Fruit fly (Drosophila melanogaster) whole organism, embryonic: Measurements from ENCODE around the gene mRpS35.

Experiments used
- Blimp-1 ChIP-seq: fragments of 200-800 bp; sonication (Bioruptor generic); optimal IDR thresholded peaks from 3 replicates; lab custom pipeline; 2018; ENCODE audit warnings: missing biosample characterization, missing genetic modification characterization, mild to moderate bottlenecking, moderate library complexity, missing genetic modification reagents
- CG11695 ChIP-seq: fragments of 200-800 bp; sonication (Bioruptor generic); IDR thresholded peaks from 3 replicates; pipeline ENCODE4 v1.3.6; 2022; ENCODE audit warnings: missing biosample characterization, missing genetic modification characterization
- CG1233 ChIP-seq: fragments of 200-800 bp; sonication (Bioruptor generic); optimal IDR thresholded peaks from 4 replicates; lab custom pipeline; 2018; ENCODE audit warnings: missing biosample characterization, mild to moderate bottlenecking, missing genetic modification characterization
- CG13287 ChIP-seq: fragments of 200-800 bp; sonication (Bioruptor generic); IDR thresholded peaks from 2 replicates; pipeline ENCODE4 v1.3.6; 2022; ENCODE audit warnings: missing biosample characterization, missing genetic modification characterization; ENCODE audit not compliant: partially characterized antibody
- CG14965 ChIP-seq: fragments of 200-800 bp; sonication (Bioruptor generic); optimal IDR thresholded peaks from 2 replicates; lab custom pipeline; 2016; ENCODE audit warnings: missing biosample characterization, missing genetic modification characterization, borderline replicate concordance
- CG15479 ChIP-seq: fragments of 200-800 bp; sonication (Bioruptor generic); optimal IDR thresholded peaks from 3 replicates; lab custom pipeline; 2019; ENCODE audit warnings: missing biosample characterization, mild to moderate bottlenecking, missing genetic modification characterization, moderate library complexity
- CG17359 ChIP-seq: fragments of 200-800 bp; sonication (Bioruptor generic); optimal IDR thresholded peaks from 3 replicates; lab custom pipeline; 2018; ENCODE audit warnings: missing biosample characterization, mild to moderate bottlenecking, missing genetic modification characterization, moderate library complexity
- CG17829 ChIP-seq: fragments of 200-800 bp; optimal IDR thresholded peaks from 2 replicates; lab custom pipeline; 2019; ENCODE audit warnings: missing biosample characterization, mild to moderate bottlenecking, missing genetic modification characterization, moderate library complexity
- CG17912 ChIP-seq: fragments of 200-800 bp; sonication (Bioruptor generic); optimal IDR thresholded peaks from 2 replicates; lab custom pipeline; 2018; ENCODE audit warnings: missing biosample characterization, mild to moderate bottlenecking, missing genetic modification characterization
- CG1832 ChIP-seq: fragments of 200-800 bp; sonication (Bioruptor generic); optimal IDR thresholded peaks from 2 replicates; lab custom pipeline; 2017; ENCODE audit warnings: missing biosample characterization, mild to moderate bottlenecking, missing genetic modification characterization, inconsistent platforms
- CG3847 ChIP-seq: fragments of 200-800 bp; sonication (Bioruptor generic); IDR thresholded peaks from 2 replicates; pipeline ENCODE4 v1.3.6; 2022; ENCODE audit warnings: missing biosample characterization, missing genetic modification characterization
- CG4854 ChIP-seq: fragments of 200-800 bp; sonication (Bioruptor generic); optimal IDR thresholded peaks from 2 replicates; lab custom pipeline; 2016; ENCODE audit warnings: missing biosample characterization, missing genetic modification characterization, inconsistent platforms
- CG6272 ChIP-seq: fragments of 200-800 bp; sonication (Bioruptor generic); IDR thresholded peaks from 2 replicates; pipeline ENCODE4 v1.3.6; 2022; ENCODE audit warnings: missing biosample characterization, missing genetic modification characterization
- CG7271 ChIP-seq: fragments of 200-800 bp; sonication (Bioruptor generic); optimal IDR thresholded peaks from 2 replicates; lab custom pipeline; 2018; ENCODE audit warnings: missing biosample characterization, mild to moderate bottlenecking, missing genetic modification characterization, moderate library complexity
- CG8281 ChIP-seq: fragments of 200-800 bp; sonication (Bioruptor generic); optimal IDR thresholded peaks from 2 replicates; lab custom pipeline; 2018; ENCODE audit warnings: missing biosample characterization, mild to moderate bottlenecking, missing genetic modification characterization, moderate library complexity
- CG8290 ChIP-seq, 3 experiments: fragments of 200-800 bp; sonication (Bioruptor generic); optimal IDR thresholded peaks; 2 replicates each; lab custom pipeline; 2016 to 2019; ENCODE audit warnings: missing biosample characterization in 3 of 3, missing genetic modification characterization in 3 of 3, mild to moderate bottlenecking in 2 of 3, moderate library complexity in 1 of 3
- CG8359 ChIP-seq: fragments of 200-800 bp; sonication (Bioruptor generic); optimal IDR thresholded peaks from 2 replicates; lab custom pipeline; 2017; ENCODE audit warnings: missing biosample characterization, mild to moderate bottlenecking, missing genetic modification characterization, borderline replicate concordance
- CG9932 ChIP-seq: fragments of 200-800 bp; sonication (Bioruptor generic); IDR thresholded peaks from 2 replicates; pipeline ENCODE4 v1.3.6; 2022; ENCODE audit warnings: missing biosample characterization, missing genetic modification characterization
- Doc3 ChIP-seq: fragments of 200-800 bp; sonication (Bioruptor generic); IDR thresholded peaks from 3 replicates; pipeline ENCODE4 v1.3.6; 2022; ENCODE audit warnings: missing biosample characterization, missing genetic modification characterization; ENCODE audit not compliant: partially characterized antibody
- Dp ChIP-seq: fragments of 200-800 bp; sonication (Bioruptor generic); optimal IDR thresholded peaks from 2 replicates; lab custom pipeline; 2018; ENCODE audit warnings: missing biosample characterization, mild to moderate bottlenecking, missing genetic modification characterization, moderate library complexity
- E2f1 ChIP-seq: fragments of 200-800 bp; sonication (Bioruptor generic); IDR thresholded peaks from 2 replicates; pipeline ENCODE4 v1.3.6; 2022; ENCODE audit warnings: missing biosample characterization, missing genetic modification characterization
- Gsc ChIP-seq: fragments of 200-800 bp; sonication (Bioruptor generic); IDR thresholded peaks from 2 replicates; pipeline ENCODE4 v1.3.6; 2022; ENCODE audit warnings: missing biosample characterization, missing genetic modification characterization
- Gug ChIP-seq: fragments of 200-800 bp; sonication (Bioruptor generic); IDR thresholded peaks from 4 replicates; pipeline ENCODE4 v1.3.6; 2022; ENCODE audit warnings: missing biosample characterization, missing genetic modification characterization
- Hr78 ChIP-seq, 2 experiments: fragments of 200-800 bp in 1 of 2; fragments of >200 bp in 1 of 2; sonication (Bioruptor generic) in 1 of 2; optimal IDR thresholded peaks; 2 replicates each; lab custom pipeline; 2017 to 2019; ENCODE audit warnings: missing biosample characterization in 2 of 2, missing genetic modification characterization in 2 of 2, mild to moderate bottlenecking in 1 of 2, moderate library complexity in 1 of 2
- Jarid2 ChIP-seq: fragments of 200-800 bp; sonication (Bioruptor generic); optimal IDR thresholded peaks from 3 replicates; lab custom pipeline; 2017; ENCODE audit warnings: mild to moderate bottlenecking, missing biosample characterization, missing genetic modification reagents, missing genetic modification characterization
- Meics ChIP-seq: fragments of 200-800 bp; sonication (Bioruptor generic); optimal IDR thresholded peaks from 2 replicates; lab custom pipeline; 2017; ENCODE audit warnings: missing biosample characterization, mild to moderate bottlenecking, missing genetic modification characterization
- NfI ChIP-seq: fragments of 200-800 bp; sonication (Bioruptor generic); optimal IDR thresholded peaks from 3 replicates; lab custom pipeline; 2018; ENCODE audit warnings: missing biosample characterization, mild to moderate bottlenecking, missing genetic modification characterization, moderate library complexity
- Scr ChIP-seq: fragments of 200-800 bp; sonication (Bioruptor generic); IDR thresholded peaks from 2 replicates; pipeline ENCODE4 v1.3.6; 2022; ENCODE audit warnings: missing biosample characterization, missing genetic modification characterization; ENCODE audit not compliant: partially characterized antibody
- Stat92E ChIP-seq, 3 experiments: fragments of >200 bp in 2 of 3; fragments of 200-800 bp in 1 of 3; sonication (Bioruptor generic) in 1 of 3; optimal IDR thresholded peaks; 2 replicates each; lab custom pipeline; 2017 to 2019; ENCODE audit warnings: missing biosample characterization in 3 of 3, missing genetic modification characterization in 3 of 3, mild to moderate bottlenecking in 1 of 3, moderate library complexity in 1 of 3
- bbx ChIP-seq: fragments of 200-800 bp; sonication (Bioruptor generic); IDR thresholded peaks from 2 replicates; pipeline ENCODE4 v1.3.6; 2022; ENCODE audit warnings: missing biosample characterization, missing genetic modification characterization; ENCODE audit not compliant: partially characterized antibody
- bcd ChIP-seq: fragments of 200-800 bp; sonication (Bioruptor generic); optimal IDR thresholded peaks from 2 replicates; lab custom pipeline; 2017; ENCODE audit warnings: missing biosample characterization, mild to moderate bottlenecking, missing genetic modification characterization
- cwo ChIP-seq: fragments of 200-800 bp; sonication (Bioruptor generic); optimal IDR thresholded peaks from 3 replicates; lab custom pipeline; 2017; ENCODE audit warnings: missing biosample characterization, missing genetic modification characterization, mild to moderate bottlenecking, moderate library complexity, missing genetic modification reagents
- dan ChIP-seq: fragments of 200-800 bp; sonication (Bioruptor generic); IDR thresholded peaks from 2 replicates; pipeline ENCODE4 v1.3.6; 2022; ENCODE audit warnings: missing biosample characterization, missing genetic modification characterization
- dm ChIP-seq: fragments of 200-800 bp; sonication (Bioruptor generic); optimal IDR thresholded peaks from 3 replicates; lab custom pipeline; 2016; ENCODE audit warnings: missing biosample characterization, missing genetic modification characterization
- gcm ChIP-seq: fragments of 200-800 bp; sonication (Bioruptor generic); optimal IDR thresholded peaks from 2 replicates; lab custom pipeline; 2019; ENCODE audit warnings: missing biosample characterization, mild to moderate bottlenecking, missing genetic modification characterization, moderate library complexity
- hbn ChIP-seq: fragments of 200-800 bp; sonication (Bioruptor generic); IDR thresholded peaks from 2 replicates; pipeline ENCODE4 v1.3.6; 2022; ENCODE audit warnings: missing biosample characterization, missing genetic modification characterization; ENCODE audit not compliant: partially characterized antibody
- ind ChIP-seq: fragments of 200-800 bp; sonication (Bioruptor generic); optimal IDR thresholded peaks from 3 replicates; lab custom pipeline; 2016; ENCODE audit warnings: missing biosample characterization, missing genetic modification characterization
- ken ChIP-seq: fragments of 200-800 bp; sonication (Bioruptor generic); IDR thresholded peaks from 3 replicates; pipeline ENCODE4 v1.3.6; 2022; ENCODE audit warnings: missing biosample characterization, missing genetic modification characterization
- kni ChIP-seq: fragments of 200-800 bp; sonication (Bioruptor generic); optimal IDR thresholded peaks from 3 replicates; lab custom pipeline; 2017; ENCODE audit warnings: mild to moderate bottlenecking, missing biosample characterization, missing genetic modification reagents, missing genetic modification characterization
- lmd ChIP-seq: fragments of 200-800 bp; sonication (Bioruptor generic); IDR thresholded peaks from 2 replicates; pipeline ENCODE4 v1.3.6; 2022; ENCODE audit warnings: missing biosample characterization, missing genetic modification characterization
- nom ChIP-seq: fragments of 200-800 bp; sonication (Bioruptor generic); optimal IDR thresholded peaks from 2 replicates; lab custom pipeline; 2017; ENCODE audit warnings: missing biosample characterization, missing genetic modification characterization, mild to moderate bottlenecking, moderate library complexity, missing genetic modification reagents
- oc ChIP-seq: fragments of 200-800 bp; sonication (Bioruptor generic); optimal IDR thresholded peaks from 2 replicates; lab custom pipeline; 2018; ENCODE audit warnings: missing biosample characterization, mild to moderate bottlenecking, missing genetic modification characterization, moderate library complexity
- pita ChIP-seq: fragments of 200-800 bp; sonication (Bioruptor generic); optimal IDR thresholded peaks from 2 replicates; lab custom pipeline; 2017; ENCODE audit warnings: missing biosample characterization, mild to moderate bottlenecking, missing genetic modification characterization
- ranshi ChIP-seq: fragments of 200-800 bp; sonication (Bioruptor generic); IDR thresholded peaks from 2 replicates; pipeline ENCODE4 v1.3.6; 2022; ENCODE audit warnings: missing biosample characterization, missing genetic modification characterization
- ro ChIP-seq: fragments of 200-800 bp; sonication (Bioruptor generic); IDR thresholded peaks from 2 replicates; pipeline ENCODE4 v1.3.6; 2022; ENCODE audit warnings: missing biosample characterization, missing genetic modification characterization
- tgo ChIP-seq: fragments of 200-800 bp; sonication (Bioruptor generic); IDR thresholded peaks from 3 replicates; pipeline ENCODE4 v1.3.6; 2022; ENCODE audit warnings: missing biosample characterization, missing genetic modification characterization
- tio ChIP-seq: fragments of 200-800 bp; sonication (Bioruptor generic); optimal IDR thresholded peaks from 2 replicates; lab custom pipeline; 2017; ENCODE audit warnings: missing biosample characterization, missing genetic modification characterization, inconsistent platforms
- vfl ChIP-seq: fragments of 200-800 bp; sonication (Bioruptor generic); optimal IDR thresholded peaks from 2 replicates; lab custom pipeline; 2016; ENCODE audit warnings: missing biosample characterization, missing genetic modification characterization

Gene mRpS35

dm6 chr3L:2773968-2774461, 6.7 kb upstream of the mRpS35 start, which contains the start of the genes CG12093 and Atg2 (continued):
- TF ChIP-seq hbn (GFP tag; lab: Robert Waterston, UW) (no peak), ranshi (GFP tag; lab: Robert Waterston, UW) (peak; percentile 89), cwo (peak; percentile 77), Jarid2 (GFP tag; lab: Kevin White, UChicago) (peak; percentile 49), E2f1 (GFP tag; lab: Robert Waterston, UW) (peak; percentile 93), pita (GFP tag; lab: Kevin White, UChicago) (no peak), Gug (GFP tag; lab: Robert Waterston, UW) (peak; percentile 95), gcm (GFP tag; lab: Kevin White, UChicago) (peak; percentile 88), CG1233 (GFP tag; lab: Kevin White, UChicago) (peak; percentile 90), CG15479 (GFP tag; lab: Kevin White, UChicago) (no peak), CG17829 (tag; lab: Kevin White, UChicago) (peak; percentile 94), CG8290 (GFP tag; optimal IDR thresholded peaks at IDR 0.05; lab: Kevin White, UChicago) (peak; percentile 67), CG8290 (tag; optimal IDR thresholded peaks at IDR 0.05; lab: Kevin White, UChicago) (peak; percentile 67 to 85), ro (GFP tag; lab: Robert Waterston, UW) (peak; percentile 86), vfl (GFP tag; lab: Kevin White, UChicago) (peak; percentile 79), CG8359 (GFP tag; lab: Kevin White, UChicago) (peak; percentile 55), nom (peak; percentile 80), Scr (GFP tag; lab: Robert Waterston, UW) (no peak; the same call in 1 of the 2 replicates), kni (GFP tag; lab: Kevin White, UChicago) (peak; percentile 36), tio (GFP tag; lab: Kevin White, UChicago) (no peak), ind (GFP tag; lab: Kevin White, UChicago) (peak; percentile 92), Dp (peak; percentile 41), Stat92E (GFP tag; optimal IDR thresholded peaks at IDR 0.05; lab: Kevin White, UChicago) (no peak), CG17359 (tag; lab: Kevin White, UChicago) (peak; percentile 89), lmd (GFP tag; lab: Robert Waterston, UW) (peak; percentile 95), CG13287 (GFP tag; lab: Robert Waterston, UW) (0 out of 2 replicates have a peak, but pooled peaks have one; percentile 29), oc (tag; lab: Kevin White, UChicago) (peak; percentile 87), NfI (GFP tag; lab: Kevin White, UChicago) (peak; percentile 94), tgo (peak; percentile 95), dan (peak; percentile 51; the same call in 1 of the 2 replicates), CG1832 (GFP tag; lab: Kevin White, UChicago) (no peak), Doc3 (GFP tag; lab: Robert Waterston, UW) (no peak), CG7271 (tag; lab: Kevin White, UChicago) (peak; percentile 36), CG17912 (GFP tag; lab: Kevin White, UChicago) (peak; percentile 40), CG3847 (GFP tag; lab: Robert Waterston, UW) (peak; percentile 96), CG14965 (no peak), ken (peak; percentile 94), dm (GFP tag; lab: Kevin White, UChicago) (peak; percentile 31), bbx (no peak), Gsc (peak; percentile 69), CG6272 (GFP tag; lab: Robert Waterston, UW) (peak; percentile 90), CG9932 (GFP tag; lab: Robert Waterston, UW) (peak; percentile 98), Blimp-1 (GFP tag; lab: Kevin White, UChicago) (peak; percentile 79), CG11695 (GFP tag; lab: Robert Waterston, UW) (peak; percentile 92), bcd (GFP tag; lab: Kevin White, UChicago) (peak; percentile 93), CG8281 (peak; percentile 74), Meics (GFP tag; lab: Kevin White, UChicago) (peak; percentile 90), CG4854 (peak; percentile 74), Hr78 (GFP tag; optimal IDR thresholded peaks at IDR 0.05; lab: Kevin White, UChicago) (peak in 1 of 2 experiments; percentile 39)
